Fruit fly (Drosophila melanogaster) whole organism, embryonic: Measurements from ENCODE around the gene CG42758.

Source experiments
- BEAF-32 ChIP-seq: fragments of 200-800 bp; sonication (Bioruptor generic); optimal IDR thresholded peaks from 3 replicates; lab custom pipeline; 2017; ENCODE audit warnings: missing biosample characterization, missing genetic modification characterization, mild to moderate bottlenecking, moderate library complexity, missing genetic modification reagents
- BtbVII ChIP-seq: fragments of 200-800 bp; sonication (Bioruptor generic); optimal IDR thresholded peaks from 3 replicates; lab custom pipeline; 2017; ENCODE audit warnings: missing biosample characterization, mild to moderate bottlenecking, missing genetic modification characterization
- CG10431 ChIP-seq: fragments of 200-800 bp; sonication (Bioruptor generic); optimal IDR thresholded peaks from 3 replicates; lab custom pipeline; 2018; ENCODE audit warnings: missing biosample characterization, mild to moderate bottlenecking, missing genetic modification characterization
- CG10565 ChIP-seq: fragments of 200-800 bp; sonication (Bioruptor generic); optimal IDR thresholded peaks from 3 replicates; lab custom pipeline; 2016; ENCODE audit warnings: missing biosample characterization, mild to moderate bottlenecking, missing genetic modification characterization
- CG11085 ChIP-seq: fragments of 200-800 bp; sonication (Bioruptor generic); IDR thresholded peaks from 2 replicates; pipeline ENCODE4 v1.3.6; 2022; ENCODE audit warnings: missing biosample characterization, missing genetic modification characterization
- CG12236 ChIP-seq: fragments of 200-800 bp; sonication (Bioruptor generic); optimal IDR thresholded peaks from 2 replicates; lab custom pipeline; 2016; ENCODE audit warnings: missing biosample characterization, missing genetic modification characterization
- CG12769 ChIP-seq: fragments of 200-800 bp; sonication (Bioruptor generic); optimal IDR thresholded peaks from 2 replicates; lab custom pipeline; 2019; ENCODE audit warnings: missing biosample characterization, mild to moderate bottlenecking, missing genetic modification characterization, moderate library complexity
- CG13894 ChIP-seq: fragments of 200-800 bp; sonication (Bioruptor generic); optimal IDR thresholded peaks from 3 replicates; lab custom pipeline; 2018; ENCODE audit warnings: missing biosample characterization, mild to moderate bottlenecking, missing genetic modification characterization, moderate library complexity
- CG14860 ChIP-seq: fragments of 200-800 bp; sonication (Bioruptor generic); IDR thresholded peaks from 3 replicates; pipeline ENCODE4 v1.3.6; 2022; ENCODE audit warnings: missing biosample characterization, missing genetic modification characterization; ENCODE audit not compliant: partially characterized antibody
- CG15011 ChIP-seq: fragments of 200-800 bp; sonication (Bioruptor generic); optimal IDR thresholded peaks from 3 replicates; lab custom pipeline; 2018; ENCODE audit warnings: missing biosample characterization, mild to moderate bottlenecking, missing genetic modification characterization
- CG15269 ChIP-seq: fragments of 200-800 bp; sonication (Bioruptor generic); optimal IDR thresholded peaks from 2 replicates; lab custom pipeline; 2018; ENCODE audit warnings: missing biosample characterization, mild to moderate bottlenecking, missing genetic modification characterization, moderate library complexity
- CG18599 ChIP-seq: fragments of 200-800 bp; sonication (Bioruptor generic); optimal IDR thresholded peaks from 3 replicates; lab custom pipeline; 2017; ENCODE audit warnings: missing biosample characterization, missing genetic modification characterization, mild to moderate bottlenecking, moderate library complexity, missing genetic modification reagents
- CG31441 ChIP-seq: fragments of 200-800 bp; sonication (Bioruptor generic); IDR thresholded peaks from 2 replicates; pipeline ENCODE4 v1.3.6; 2022; ENCODE audit warnings: missing biosample characterization, missing genetic modification characterization
- CG4282 ChIP-seq: fragments of 200-800 bp; sonication (Bioruptor generic); optimal IDR thresholded peaks from 2 replicates; lab custom pipeline; 2016; ENCODE audit warnings: missing biosample characterization, missing genetic modification characterization
- CG4617 ChIP-seq: fragments of 200-800 bp; sonication (Bioruptor generic); optimal IDR thresholded peaks from 3 replicates; lab custom pipeline; 2016; ENCODE audit warnings: missing biosample characterization, missing genetic modification characterization, borderline replicate concordance
- CG4820 ChIP-seq: fragments of 200-800 bp; sonication (Bioruptor generic); optimal IDR thresholded peaks from 3 replicates; lab custom pipeline; 2016; ENCODE audit warnings: missing biosample characterization, missing genetic modification characterization
- CG9727 ChIP-seq: fragments of 200-800 bp; sonication (Bioruptor generic); optimal IDR thresholded peaks from 3 replicates; lab custom pipeline; 2017; ENCODE audit warnings: missing biosample characterization, mild to moderate bottlenecking, missing genetic modification characterization
- E2f1 ChIP-seq: fragments of 200-800 bp; sonication (Bioruptor generic); IDR thresholded peaks from 2 replicates; pipeline ENCODE4 v1.3.6; 2022; ENCODE audit warnings: missing biosample characterization, missing genetic modification characterization
- Ets97D ChIP-seq: fragments of 200-800 bp; sonication (Bioruptor generic); optimal IDR thresholded peaks from 3 replicates; lab custom pipeline; 2016; ENCODE audit warnings: missing biosample characterization, missing genetic modification characterization
- GATAe ChIP-seq: fragments of 200-800 bp; sonication (Bioruptor generic); conservative IDR thresholded peaks from 2 replicates; pipeline ENCODE4 v1.3.6; 2022; ENCODE audit warnings: missing biosample characterization, missing genetic modification characterization
- HLHmδ ChIP-seq: fragments of 200-800 bp; sonication (Bioruptor generic); optimal IDR thresholded peaks from 2 replicates; lab custom pipeline; 2018; ENCODE audit warnings: missing biosample characterization, mild to moderate bottlenecking, missing genetic modification characterization, moderate library complexity
- HmgZ ChIP-seq: fragments of 200-800 bp; sonication (Bioruptor generic); optimal IDR thresholded peaks from 2 replicates; lab custom pipeline; 2018; ENCODE audit warnings: missing biosample characterization, mild to moderate bottlenecking, missing genetic modification characterization
- MTF-1 ChIP-seq: fragments of 200-800 bp; sonication (Bioruptor generic); optimal IDR thresholded peaks from 2 replicates; lab custom pipeline; 2018; ENCODE audit warnings: missing biosample characterization, mild to moderate bottlenecking, missing genetic modification characterization, borderline replicate concordance
- Med ChIP-seq: fragments of 200-800 bp; sonication (Bioruptor generic); peaks from one replicate; lab custom pipeline; 2016; ENCODE audit warnings: missing biosample characterization, missing genetic modification characterization, mild to moderate bottlenecking, inconsistent platforms, moderate library complexity
- PHDP ChIP-seq: fragments of 200-800 bp; sonication (Bioruptor generic); optimal IDR thresholded peaks from 3 replicates; lab custom pipeline; 2018; ENCODE audit warnings: missing biosample characterization, mild to moderate bottlenecking, missing genetic modification characterization, moderate library complexity
- TFAM ChIP-seq: fragments of 200-800 bp; sonication (Bioruptor generic); optimal IDR thresholded peaks from 2 replicates; lab custom pipeline; 2017; ENCODE audit warnings: missing biosample characterization, missing genetic modification characterization, inconsistent platforms
- Taf1 ChIP-seq: fragments of 200-800 bp; sonication (Bioruptor generic); IDR thresholded peaks from 2 replicates; pipeline ENCODE4 v1.3.6; 2022; ENCODE audit warnings: missing biosample characterization, missing genetic modification characterization
- ara ChIP-seq: fragments of 200-800 bp; sonication (Bioruptor generic); IDR thresholded peaks from 2 replicates; pipeline ENCODE4 v1.3.6; 2022; ENCODE audit warnings: missing biosample characterization, missing genetic modification characterization
- bbx ChIP-seq: fragments of 200-800 bp; sonication (Bioruptor generic); IDR thresholded peaks from 2 replicates; pipeline ENCODE4 v1.3.6; 2022; ENCODE audit warnings: missing biosample characterization, missing genetic modification characterization; ENCODE audit not compliant: partially characterized antibody
- cas ChIP-seq: fragments of 200-800 bp; sonication (Bioruptor generic); IDR thresholded peaks from 2 replicates; pipeline ENCODE4 v1.3.6; 2022; ENCODE audit warnings: missing biosample characterization, missing genetic modification characterization
- cato ChIP-seq: fragments of 200-800 bp; sonication (Bioruptor generic); optimal IDR thresholded peaks from 2 replicates; lab custom pipeline; 2016; ENCODE audit warnings: missing biosample characterization, missing genetic modification characterization, borderline replicate concordance
- croc ChIP-seq: fragments of 200-800 bp; sonication (Bioruptor generic); conservative IDR thresholded peaks from 3 replicates; pipeline ENCODE4 v1.3.6; 2022; ENCODE audit warnings: missing biosample characterization, missing genetic modification characterization
- cwo ChIP-seq: fragments of 200-800 bp; sonication (Bioruptor generic); optimal IDR thresholded peaks from 3 replicates; lab custom pipeline; 2017; ENCODE audit warnings: missing biosample characterization, missing genetic modification characterization, mild to moderate bottlenecking, moderate library complexity, missing genetic modification reagents
- exex ChIP-seq: fragments of 200-800 bp; sonication (Bioruptor generic); optimal IDR thresholded peaks from 4 replicates; lab custom pipeline; 2018; ENCODE audit warnings: missing biosample characterization, mild to moderate bottlenecking, missing genetic modification characterization, moderate library complexity
- gt ChIP-seq: fragments of 200-800 bp; sonication (Bioruptor generic); IDR thresholded peaks from 2 replicates; pipeline ENCODE4 v1.3.6; 2022; ENCODE audit warnings: missing biosample characterization, missing genetic modification characterization
- kah ChIP-seq: fragments of 200-800 bp; sonication (Bioruptor generic); optimal IDR thresholded peaks from 2 replicates; lab custom pipeline; 2018; ENCODE audit warnings: missing biosample characterization, mild to moderate bottlenecking, missing genetic modification characterization
- knrl ChIP-seq: fragments of 200-800 bp; sonication (Bioruptor generic); IDR thresholded peaks from 3 replicates; pipeline ENCODE4 v1.3.6; 2022; ENCODE audit warnings: missing biosample characterization, missing genetic modification characterization; ENCODE audit not compliant: partially characterized antibody
- lab ChIP-seq: fragments of 200-800 bp; sonication (Bioruptor generic); optimal IDR thresholded peaks from 3 replicates; lab custom pipeline; 2017; ENCODE audit warnings: missing biosample characterization, missing genetic modification characterization, mild to moderate bottlenecking, moderate library complexity, missing genetic modification reagents
- nerfin-1 ChIP-seq: fragments of 200-800 bp; sonication (Bioruptor generic); optimal IDR thresholded peaks from 3 replicates; lab custom pipeline; 2019; ENCODE audit warnings: missing biosample characterization, mild to moderate bottlenecking, missing genetic modification characterization, moderate library complexity
- otp ChIP-seq: fragments of 200-800 bp; sonication (Bioruptor generic); IDR thresholded peaks from 3 replicates; pipeline ENCODE4, ENCODE4 v1.3.6; 2022; ENCODE audit warnings: missing biosample characterization, missing genetic modification characterization
- phol ChIP-seq: fragments of 200-800 bp; sonication (Bioruptor generic); optimal IDR thresholded peaks from 3 replicates; lab custom pipeline; 2018; ENCODE audit warnings: missing biosample characterization, mild to moderate bottlenecking, missing genetic modification characterization, moderate library complexity
- ranshi ChIP-seq: fragments of 200-800 bp; sonication (Bioruptor generic); IDR thresholded peaks from 2 replicates; pipeline ENCODE4 v1.3.6; 2022; ENCODE audit warnings: missing biosample characterization, missing genetic modification characterization
- sob ChIP-seq: fragments of 200-800 bp; sonication (Bioruptor generic); IDR thresholded peaks from 2 replicates; pipeline ENCODE4 v1.3.6; 2022; ENCODE audit warnings: missing biosample characterization, missing genetic modification characterization
- sqz ChIP-seq: fragments of 200-800 bp; sonication (Bioruptor generic); optimal IDR thresholded peaks from 3 replicates; lab custom pipeline; 2018; ENCODE audit warnings: missing biosample characterization, mild to moderate bottlenecking, missing genetic modification characterization
- sug ChIP-seq: fragments of 200-800 bp; optimal IDR thresholded peaks from 2 replicates; lab custom pipeline; 2019; ENCODE audit warnings: missing biosample characterization, mild to moderate bottlenecking, missing genetic modification characterization, moderate library complexity
- tap ChIP-seq: fragments of 200-800 bp; optimal IDR thresholded peaks from 3 replicates; lab custom pipeline; 2019; ENCODE audit warnings: missing biosample characterization, mild to moderate bottlenecking, missing genetic modification characterization, moderate library complexity
- tio ChIP-seq: fragments of 200-800 bp; sonication (Bioruptor generic); optimal IDR thresholded peaks from 2 replicates; lab custom pipeline; 2017; ENCODE audit warnings: missing biosample characterization, missing genetic modification characterization, inconsistent platforms
- wdn ChIP-seq: fragments of 200-800 bp; sonication (Bioruptor generic); IDR thresholded peaks from 2 replicates; pipeline ENCODE4 v1.3.6; 2022; ENCODE audit warnings: missing biosample characterization, missing genetic modification characterization
- yki ChIP-seq: fragments of >200 bp; optimal IDR thresholded peaks from 3 replicates; lab custom pipeline; 2018

The CG42758 gene

dm6 chr3L:14543971-14544655 is 23.1 kb upstream of the CG42758 start (continued):
- TF ChIP-seq CG15011 (GFP tag; lab: Kevin White, UChicago) (no peak), sug (tag; lab: Kevin White, UChicago) (peak; percentile 62), BtbVII (GFP tag; lab: Kevin White, UChicago) (peak; percentile 18), cato (GFP tag; lab: Kevin White, UChicago) (no peak), CG12769 (peak; percentile 72), tio (GFP tag; lab: Kevin White, UChicago) (no peak), CG9727 (GFP tag; lab: Kevin White, UChicago) (peak; percentile 11), kah (GFP tag; lab: Kevin White, UChicago) (peak; percentile 84), croc (GFP tag; lab: Robert Waterston, UW) (no peak), ranshi (GFP tag; lab: Robert Waterston, UW) (peak; percentile 58; the same call in 1 of the 2 replicates), BEAF-32 (GFP tag; lab: Kevin White, UChicago) (no peak), wdn (GFP tag; lab: Robert Waterston, UW) (no peak), cwo (peak; percentile 26), Taf1 (GFP tag; lab: Robert Waterston, UW) (no peak), Med (GFP tag; lab: Kevin White, UChicago) (peak; percentile 93), otp (GFP tag; lab: Robert Waterston, UW) (peak; percentile 58; the same call in 1 of the 3 replicates), sqz (peak; percentile 94), CG14860 (peak; percentile 35; the same call in 1 of the 3 replicates), CG11085 (no peak), tap (tag; lab: Kevin White, UChicago) (no peak), cas (GFP tag; lab: Robert Waterston, UW) (no peak), ara (GFP tag; lab: Robert Waterston, UW) (no peak), TFAM (GFP tag; lab: Kevin White, UChicago) (no peak), phol (tag; lab: Kevin White, UChicago) (no peak), CG31441 (GFP tag; lab: Robert Waterston, UW) (peak; percentile 36; the same call in 1 of the 2 replicates), CG4820 (GFP tag; lab: Kevin White, UChicago) (no peak), nerfin-1 (no peak), CG15269 (tag; lab: Kevin White, UChicago) (no peak), sob (GFP tag; lab: Robert Waterston, UW) (peak; percentile 53), CG4282 (GFP tag; lab: Kevin White, UChicago) (no peak), MTF-1 (GFP tag; lab: Kevin White, UChicago) (no peak), PHDP (tag; lab: Kevin White, UChicago) (peak; percentile 10), yki (lab: Kevin White, UChicago) (no peak), CG10565 (GFP tag; lab: Kevin White, UChicago) (no peak), exex (tag; lab: Kevin White, UChicago) (no peak), CG4617 (no peak), knrl (GFP tag; lab: Robert Waterston, UW) (0 out of 3 replicates have a peak, but pooled peaks have one; percentile 13), E2f1 (GFP tag; lab: Robert Waterston, UW) (peak; percentile 37; the same call in 1 of the 2 replicates), HmgZ (peak; percentile 6), CG18599 (GFP tag; lab: Kevin White, UChicago) (peak; percentile 55), gt (no peak), CG12236 (GFP tag; lab: Kevin White, UChicago) (no peak), CG13894 (tag; lab: Kevin White, UChicago) (peak; percentile 97), lab (GFP tag; lab: Kevin White, UChicago) (peak; percentile 71), CG10431 (GFP tag; lab: Kevin White, UChicago) (no peak), HLHmδ (GFP tag; lab: Kevin White, UChicago) (no peak), GATAe (GFP tag; lab: Robert Waterston, UW) (no peak), bbx (GFP tag; lab: Robert Waterston, UW) (peak; percentile 10; the same call in 1 of the 2 replicates), Ets97D (no peak)
